Fruit fly (Drosophila melanogaster) ovary, adult (tissue): ENCODE results near the gene unc.

Source experiments
- CG17801 ChIP-seq: fragments of 200-800 bp; optimal IDR thresholded peaks from 2 replicates; lab custom pipeline; 2019; ENCODE audit warnings: missing biosample characterization, mild to moderate bottlenecking, missing genetic modification characterization, moderate library complexity; ENCODE audit not compliant: partially characterized antibody

The unc gene

DNA sequence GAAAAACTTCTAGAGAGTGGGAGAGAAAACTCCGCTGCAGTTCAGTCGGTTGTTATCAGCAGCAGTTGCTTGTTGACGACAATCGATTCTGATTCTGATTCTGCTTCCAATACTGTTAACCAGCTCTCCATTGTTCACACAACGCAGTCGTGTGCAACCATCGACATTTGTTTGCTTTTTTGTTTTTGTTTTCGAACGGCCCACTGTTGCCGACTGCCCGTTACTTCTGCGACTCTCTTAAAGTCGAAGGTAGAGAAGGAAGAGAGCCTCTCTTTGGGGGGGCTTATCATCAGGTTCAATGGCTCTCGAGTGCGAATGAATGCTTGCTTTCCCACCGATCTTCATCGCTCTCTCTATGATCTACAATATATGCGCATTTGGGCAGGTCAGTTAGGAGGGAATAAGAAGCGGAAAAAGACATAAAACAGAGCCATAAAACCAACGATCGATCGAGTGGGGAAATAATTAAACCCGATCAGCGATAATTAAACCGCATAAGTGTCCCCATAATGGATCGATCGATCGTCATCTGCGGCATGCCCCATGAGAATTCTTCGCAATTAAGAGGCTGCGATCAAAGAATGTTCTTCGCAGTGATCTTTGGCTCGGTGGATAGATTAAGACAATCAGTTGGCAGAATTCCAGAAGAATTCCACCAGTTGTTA is 44.9 kb downstream of the unc start:
- TF ChIP-seq CG17801 (GFP tag; lab: Kevin White, UChicago): peak; percentile 78

DNA sequence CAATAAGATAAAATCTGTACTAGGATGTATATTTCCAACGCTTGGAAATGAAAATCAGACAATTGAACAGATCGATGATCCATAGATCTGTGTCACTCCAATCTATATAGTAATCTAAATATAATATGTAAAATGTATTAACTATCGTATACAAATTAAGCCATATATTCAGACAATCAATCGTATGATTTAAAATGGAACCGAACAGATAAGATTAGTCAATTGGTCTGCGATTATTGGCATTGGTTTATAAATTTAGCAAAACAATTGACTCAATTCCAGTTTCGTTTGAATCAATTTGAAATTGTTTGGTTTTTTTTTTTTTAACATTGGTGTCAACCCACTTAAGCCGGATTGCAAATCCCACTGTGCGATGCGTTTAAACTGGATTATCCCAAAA is 48.8 kb downstream of the unc start:
- TF ChIP-seq CG17801 (GFP tag; lab: Kevin White, UChicago): no peak

DNA sequence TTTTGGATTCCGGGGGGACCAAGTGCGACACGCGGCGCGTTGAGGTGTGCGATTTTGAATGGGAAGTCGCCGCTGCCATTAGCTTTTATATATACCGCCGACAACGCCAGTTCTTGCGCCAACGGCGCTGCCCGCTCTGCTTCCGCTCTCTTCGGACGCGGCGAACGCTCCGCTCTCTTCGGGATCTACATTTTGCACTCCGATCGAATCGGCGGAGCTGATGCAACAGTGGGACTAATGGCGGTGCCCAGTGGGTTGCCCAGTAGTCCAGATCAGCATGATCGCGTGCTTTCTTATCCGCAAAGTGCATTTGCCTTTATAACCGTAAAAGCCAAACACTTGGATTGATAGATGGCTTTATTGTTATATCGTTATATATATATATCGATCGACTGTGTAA is 49.2 kb downstream of the unc start, which contains the start of gene CG32512:
TSS of gene CG32512 (minus strand) at position 67 of the 400 bp plus-strand sequence.
- TF ChIP-seq CG17801 (GFP tag; lab: Kevin White, UChicago): no peak

DNA sequence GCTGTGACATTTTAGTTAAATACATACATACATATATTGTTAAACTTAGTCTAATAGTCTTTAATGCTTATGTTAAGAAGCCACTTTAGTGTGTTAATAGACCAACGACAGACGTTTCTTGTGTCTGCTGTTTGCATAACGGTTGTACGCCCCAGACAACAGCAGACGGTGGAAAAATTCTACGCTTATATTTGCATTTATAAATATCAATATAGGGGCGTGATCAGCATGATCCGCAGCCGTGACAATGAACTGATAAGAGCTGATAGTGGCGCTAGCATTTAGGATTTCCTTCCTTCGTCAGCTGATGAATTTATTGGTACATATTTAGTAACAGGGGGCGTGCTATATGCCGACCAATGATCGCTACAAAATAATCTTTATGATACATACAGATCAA is 50.9 kb downstream of the unc start:
- TF ChIP-seq CG17801 (GFP tag; lab: Kevin White, UChicago): no peak

DNA sequence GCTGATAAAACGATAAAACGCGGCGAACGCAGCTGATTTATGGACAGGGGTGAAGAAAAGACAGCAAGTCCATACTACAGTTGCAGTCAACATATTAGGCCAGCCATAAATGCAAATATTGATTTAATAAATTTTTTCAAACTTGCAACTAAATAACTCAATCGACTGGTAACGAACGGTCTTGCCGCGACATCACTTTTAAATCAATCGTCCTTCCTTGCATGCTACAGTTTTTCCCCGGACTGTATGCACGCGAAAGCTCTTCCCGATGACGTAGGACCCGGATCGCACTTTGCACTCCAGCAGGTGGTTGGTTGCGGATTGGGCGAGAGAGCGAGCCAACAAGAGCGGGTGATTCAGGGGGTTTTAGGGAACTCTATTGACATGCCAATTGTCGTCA is 51.8 kb downstream of the unc start:
- TF ChIP-seq CG17801 (GFP tag; lab: Kevin White, UChicago): peak; percentile 93
